Worm (Caenorhabditis elegans): ENCODE measurements around the gene fbxa-94.

- TF ChIP-seq unc-55 (GFP tag; optimal IDR thresholded peaks at IDR 0.05) (no peak), elt-2 (tag; optimal IDR thresholded peaks at IDR 0.05) (no peak), fkh-10 (GFP tag; optimal IDR thresholded peaks at IDR 0.05) (no peak), pha-4 (tag; optimal IDR thresholded peaks at IDR 0.05) (no peak), dmd-4 (tag; optimal IDR thresholded peaks at IDR 0.05; ENCODE audit: borderline replicate concordance) (no peak), K02D7.2 (tag; optimal IDR thresholded peaks at IDR 0.05) (no peak), unc-42 (tag; optimal IDR thresholded peaks at IDR 0.05) (no peak), che-1 (tag; optimal IDR thresholded peaks at IDR 0.05) (no peak), ama-1 (optimal IDR thresholded peaks at IDR 0.05) (no peak), ets-4 (tag; optimal IDR thresholded peaks at IDR 0.05) (no peak), ahr-1 (tag; optimal IDR thresholded peaks at IDR 0.05) (no peak), nhr-11 (tag; optimal IDR thresholded peaks at IDR 0.05) (no peak), unc-86 (tag; optimal IDR thresholded peaks at IDR 0.05) (no peak), nfya-1 (tag; optimal IDR thresholded peaks at IDR 0.05) (no peak)
These were observed 29.5 kb downstream of the fbxa-94 start, which contains the start of gene fbxa-152 for ce11 chrV:15602253-15602652.

Measured in whole organism, late embryonic.